Fruit fly (Drosophila melanogaster) whole organism, prepupa: ENCODE data around the gene Nnf1b.

Experiments used
- Blimp-1 ChIP-seq: fragments of 200-800 bp; sonication (Bioruptor generic); optimal IDR thresholded peaks from 3 replicates; lab custom pipeline; 2017; ENCODE audit warnings: missing biosample characterization, missing genetic modification characterization, mild to moderate bottlenecking, moderate library complexity, missing genetic modification reagents
- CG10669 ChIP-seq: fragments of 200-800 bp; sonication (Bioruptor generic); optimal IDR thresholded peaks from 3 replicates; lab custom pipeline; 2018; ENCODE audit warnings: missing biosample characterization, mild to moderate bottlenecking, missing genetic modification characterization, moderate library complexity
- CG11294 ChIP-seq: fragments of 200-800 bp; sonication (Bioruptor generic); IDR thresholded peaks from 2 replicates; pipeline ENCODE4 v1.3.6; 2022; ENCODE audit warnings: missing biosample characterization, missing genetic modification characterization
- CG11902 ChIP-seq: fragments of 200-800 bp; sonication (Bioruptor generic); optimal IDR thresholded peaks from 3 replicates; lab custom pipeline; 2016; ENCODE audit warnings: missing biosample characterization, missing genetic modification characterization
- CG15336 ChIP-seq: fragments of 200-800 bp; sonication (Bioruptor generic); IDR thresholded peaks from 2 replicates; pipeline ENCODE4 v1.3.6; 2022; ENCODE audit warnings: missing biosample characterization, missing genetic modification characterization
- CG1621 ChIP-seq: fragments of 200-800 bp; sonication (Bioruptor generic); optimal IDR thresholded peaks from 3 replicates; lab custom pipeline; 2018; ENCODE audit warnings: missing biosample characterization, mild to moderate bottlenecking, missing genetic modification characterization
- CG16779 ChIP-seq: fragments of 200-800 bp; sonication (Bioruptor generic); optimal IDR thresholded peaks from 3 replicates; lab custom pipeline; 2017; ENCODE audit warnings: missing biosample characterization, mild to moderate bottlenecking, missing genetic modification characterization
- CG3032 ChIP-seq: fragments of 200-800 bp; optimal IDR thresholded peaks from 2 replicates; lab custom pipeline; 2019; ENCODE audit warnings: missing biosample characterization, mild to moderate bottlenecking, missing genetic modification characterization, moderate library complexity
- CG32006 ChIP-seq: fragments of 200-800 bp; sonication (Bioruptor generic); optimal IDR thresholded peaks from 3 replicates; lab custom pipeline; 2017; ENCODE audit warnings: missing biosample characterization, mild to moderate bottlenecking, missing genetic modification characterization
- CG34406 ChIP-seq: fragments of 200-800 bp; sonication (Bioruptor generic); optimal IDR thresholded peaks from 3 replicates; lab custom pipeline; 2016; ENCODE audit warnings: missing biosample characterization, missing genetic modification characterization
- CG3919 ChIP-seq: fragments of 200-800 bp; sonication (Bioruptor generic); optimal IDR thresholded peaks from 3 replicates; lab custom pipeline; 2016; ENCODE audit warnings: missing biosample characterization, missing genetic modification characterization
- CG4318 ChIP-seq: fragments of 200-800 bp; sonication (Bioruptor generic); optimal IDR thresholded peaks from 3 replicates; lab custom pipeline; 2017; ENCODE audit warnings: missing biosample characterization, mild to moderate bottlenecking, missing genetic modification characterization
- CG6276 ChIP-seq: fragments of 200-800 bp; sonication (Bioruptor generic); optimal IDR thresholded peaks from 2 replicates; lab custom pipeline; 2017; ENCODE audit warnings: missing biosample characterization, mild to moderate bottlenecking, missing genetic modification characterization
- CG6792 ChIP-seq: fragments of 200-800 bp; sonication (Bioruptor generic); optimal IDR thresholded peaks from 3 replicates; lab custom pipeline; 2016; ENCODE audit warnings: missing biosample characterization, missing genetic modification characterization
- CG6808 ChIP-seq: fragments of 200-800 bp; sonication (Bioruptor generic); optimal IDR thresholded peaks from 3 replicates; lab custom pipeline; 2017; ENCODE audit warnings: missing biosample characterization, missing genetic modification characterization, mild to moderate bottlenecking, moderate library complexity, missing genetic modification reagents
- CG6854 ChIP-seq: fragments of 200-800 bp; sonication (Bioruptor generic); optimal IDR thresholded peaks from 2 replicates; lab custom pipeline; 2017; ENCODE audit warnings: missing biosample characterization, mild to moderate bottlenecking, missing genetic modification characterization
- CG7368 ChIP-seq: fragments of 200-800 bp; sonication (Bioruptor generic); optimal IDR thresholded peaks from 3 replicates; lab custom pipeline; 2016; ENCODE audit warnings: missing biosample characterization, missing genetic modification characterization
- CG8119 ChIP-seq: fragments of 200-800 bp; sonication (Bioruptor generic); IDR thresholded peaks from 3 replicates; pipeline ENCODE4 v1.3.6; 2022; ENCODE audit warnings: missing biosample characterization, missing genetic modification characterization
- CG8319 ChIP-seq: fragments of 200-800 bp; sonication (Bioruptor generic); optimal IDR thresholded peaks from 3 replicates; lab custom pipeline; 2016; ENCODE audit warnings: missing biosample characterization, missing genetic modification characterization
- CG8632 ChIP-seq: fragments of 200-800 bp; sonication (Bioruptor generic); optimal IDR thresholded peaks from 3 replicates; lab custom pipeline; 2016; ENCODE audit warnings: missing biosample characterization, missing genetic modification characterization
- Eip75B ChIP-seq: fragments of 200-800 bp; sonication (Bioruptor generic); optimal IDR thresholded peaks from 3 replicates; lab custom pipeline; 2016; ENCODE audit warnings: missing biosample characterization, missing genetic modification characterization
- Eip78C ChIP-seq: fragments of 200-800 bp; sonication (Bioruptor generic); peaks from one replicate; lab custom pipeline; 2016; ENCODE audit warnings: missing biosample characterization, missing genetic modification characterization
- Eip93F ChIP-seq: fragments of 200-800 bp; sonication (Bioruptor generic); optimal IDR thresholded peaks from 2 replicates; lab custom pipeline; 2016; ENCODE audit warnings: missing biosample characterization, mild to moderate bottlenecking, missing genetic modification characterization
- Ets21C ChIP-seq: fragments of 200-800 bp; sonication (Bioruptor generic); optimal IDR thresholded peaks from 3 replicates; lab custom pipeline; 2016; ENCODE audit warnings: missing biosample characterization, missing genetic modification characterization
- Ets96B ChIP-seq: fragments of 200-800 bp; optimal IDR thresholded peaks from 2 replicates; lab custom pipeline; 2019; ENCODE audit warnings: missing biosample characterization, mild to moderate bottlenecking, missing genetic modification characterization, moderate library complexity
- Gug ChIP-seq: fragments of 200-800 bp; sonication (Bioruptor generic); IDR thresholded peaks from 2 replicates; pipeline ENCODE4 v1.3.6; 2022; ENCODE audit warnings: missing biosample characterization, missing genetic modification characterization
- Hr38 ChIP-seq: sonication (Bioruptor generic); optimal IDR thresholded peaks from 2 replicates; lab custom pipeline; 2016; ENCODE audit warnings: missing biosample characterization, missing genetic modification characterization
- Hr39 ChIP-seq: fragments of 200-800 bp; sonication (Bioruptor generic); optimal IDR thresholded peaks from 2 replicates; lab custom pipeline; 2016; ENCODE audit warnings: missing biosample characterization, missing genetic modification characterization
- Hr4 ChIP-seq: fragments of 200-800 bp; sonication (Bioruptor generic); optimal IDR thresholded peaks from 3 replicates; lab custom pipeline; 2016; ENCODE audit warnings: missing biosample characterization, missing genetic modification characterization
- Lpt ChIP-seq: fragments of 200-800 bp; sonication (Bioruptor generic); optimal IDR thresholded peaks from 3 replicates; lab custom pipeline; 2016; ENCODE audit warnings: missing biosample characterization, missing genetic modification characterization
- Met ChIP-seq: fragments of 200-800 bp; sonication (Bioruptor generic); optimal IDR thresholded peaks from 3 replicates; lab custom pipeline; 2016; ENCODE audit warnings: missing biosample characterization, missing genetic modification characterization
- OdsH ChIP-seq: fragments of 200-800 bp; sonication (Bioruptor generic); optimal IDR thresholded peaks from 3 replicates; lab custom pipeline; 2016; ENCODE audit warnings: missing biosample characterization, missing genetic modification characterization
- Smox ChIP-seq: fragments of 200-800 bp; sonication (Bioruptor generic); optimal IDR thresholded peaks from 3 replicates; lab custom pipeline; 2016; ENCODE audit warnings: missing biosample characterization, missing genetic modification characterization
- Sox102F ChIP-seq: fragments of 200-800 bp; sonication (Bioruptor generic); optimal IDR thresholded peaks from 2 replicates; lab custom pipeline; 2016; ENCODE audit warnings: missing biosample characterization, mild to moderate bottlenecking, missing genetic modification characterization
- Sox14 ChIP-seq: fragments of 200-800 bp; sonication (Bioruptor generic); optimal IDR thresholded peaks from 3 replicates; lab custom pipeline; 2016; ENCODE audit warnings: missing biosample characterization, missing genetic modification characterization
- Sox15 ChIP-seq: fragments of 200-800 bp; sonication (Bioruptor generic); optimal IDR thresholded peaks from 3 replicates; lab custom pipeline; 2016; ENCODE audit warnings: missing biosample characterization, missing genetic modification characterization
- achi ChIP-seq: fragments of 200-800 bp; sonication (Bioruptor generic); optimal IDR thresholded peaks from 3 replicates; lab custom pipeline; 2016; ENCODE audit warnings: missing biosample characterization, missing genetic modification characterization
- acj6 ChIP-seq: fragments of 200-800 bp; sonication (Bioruptor generic); optimal IDR thresholded peaks from 3 replicates; lab custom pipeline; 2016; ENCODE audit warnings: missing biosample characterization, missing genetic modification characterization
- dac ChIP-seq: fragments of 200-800 bp; sonication (Bioruptor generic); optimal IDR thresholded peaks from 2 replicates; lab custom pipeline; 2017; ENCODE audit warnings: missing biosample characterization, mild to moderate bottlenecking, missing genetic modification characterization
- dsx ChIP-seq: fragments of 200-800 bp; optimal IDR thresholded peaks from 3 replicates; lab custom pipeline; 2019; ENCODE audit warnings: missing biosample characterization, mild to moderate bottlenecking, missing genetic modification characterization, moderate library complexity; ENCODE audit not compliant: poor library complexity, severe bottlenecking
- eg ChIP-seq: fragments of 200-800 bp; sonication (Bioruptor generic); IDR thresholded peaks from 3 replicates; pipeline ENCODE4 v1.3.6; 2022; ENCODE audit warnings: missing biosample characterization, missing genetic modification characterization
- esn ChIP-seq: fragments of 200-800 bp; sonication (Bioruptor generic); optimal IDR thresholded peaks from 2 replicates; lab custom pipeline; 2016; ENCODE audit warnings: missing biosample characterization, mild to moderate bottlenecking, missing genetic modification characterization, moderate library complexity
- fd85E ChIP-seq: fragments of 200-800 bp; sonication (Bioruptor generic); optimal IDR thresholded peaks from 3 replicates; lab custom pipeline; 2016; ENCODE audit warnings: missing biosample characterization, missing genetic modification characterization
- fkh ChIP-seq: fragments of 200-800 bp; sonication (Bioruptor generic); optimal IDR thresholded peaks from 3 replicates; lab custom pipeline; 2017; ENCODE audit warnings: missing biosample characterization, mild to moderate bottlenecking, missing genetic modification characterization, moderate library complexity
- lz ChIP-seq: fragments of 200-800 bp; sonication (Bioruptor generic); optimal IDR thresholded peaks from 3 replicates; lab custom pipeline; 2016; ENCODE audit warnings: missing biosample characterization, missing genetic modification characterization
- net ChIP-seq: fragments of 200-800 bp; sonication (Bioruptor generic); optimal IDR thresholded peaks from 3 replicates; lab custom pipeline; 2016; ENCODE audit warnings: missing biosample characterization, missing genetic modification characterization
- pdm3 ChIP-seq: fragments of 200-800 bp; sonication (Bioruptor generic); optimal IDR thresholded peaks from 3 replicates; lab custom pipeline; 2016; ENCODE audit warnings: missing biosample characterization, missing genetic modification characterization
- spab ChIP-seq: fragments of 200-800 bp; sonication (Bioruptor generic); optimal IDR thresholded peaks from 2 replicates; lab custom pipeline; 2017; ENCODE audit warnings: missing biosample characterization, mild to moderate bottlenecking, missing genetic modification characterization, missing genetic modification reagents
- ss ChIP-seq, 2 experiments: fragments of 200-800 bp; sonication (Bioruptor generic); optimal IDR thresholded peaks; 2 replicates in 1 of 2; 3 replicates in 1 of 2; lab custom pipeline; 2017 to 2018; ENCODE audit warnings: mild to moderate bottlenecking in 2 of 2, missing biosample characterization in 2 of 2, missing genetic modification characterization in 2 of 2, moderate library complexity in 1 of 2
- svp ChIP-seq: fragments of 200-800 bp; sonication (Bioruptor generic); peaks from one replicate; lab custom pipeline; 2016; ENCODE audit warnings: missing biosample characterization, missing genetic modification characterization
- topi ChIP-seq: fragments of 200-800 bp; sonication (Bioruptor generic); optimal IDR thresholded peaks from 3 replicates; lab custom pipeline; 2016; ENCODE audit warnings: missing biosample characterization, missing genetic modification characterization
- vri ChIP-seq: fragments of 200-800 bp; sonication (Bioruptor generic); optimal IDR thresholded peaks from 3 replicates; lab custom pipeline; 2016; ENCODE audit warnings: missing biosample characterization, mild to moderate bottlenecking, missing genetic modification characterization

Gene Nnf1b

dm6 chr2L:850727-851257 lies 40.4 kb downstream of the Nnf1b start, which contains the start of gene drongo:
drongo (minus strand) TSS chr2L:851071.
- TF ChIP-seq Gug (GFP tag; lab: Robert Waterston, UW) (no peak), CG32006 (GFP tag; lab: Kevin White, UChicago) (no peak), Hr39 (GFP tag; lab: Kevin White, UChicago) (no peak), ss (GFP tag; optimal IDR thresholded peaks at IDR 0.05; lab: Kevin White, UChicago) (peak; percentile 38 to 48), fkh (GFP tag; lab: Kevin White, UChicago) (peak; percentile 90), CG6808 (GFP tag; lab: Kevin White, UChicago) (peak; percentile 37), dsx (GFP tag; lab: Kevin White, UChicago) (peak; percentile 58), CG15336 (peak; percentile 46; the same call in 1 of the 2 replicates), CG6854 (GFP tag; lab: Kevin White, UChicago) (peak; percentile 70), Eip93F (GFP tag; lab: Kevin White, UChicago) (no peak), svp (peak; percentile 86), CG7368 (GFP tag; lab: Kevin White, UChicago) (no peak), Blimp-1 (GFP tag; lab: Kevin White, UChicago) (no peak), eg (peak; percentile 51; the same call in 1 of the 3 replicates), Hr38 (no peak), Hr4 (GFP tag; lab: Kevin White, UChicago) (no peak), Smox (GFP tag; lab: Kevin White, UChicago) (no peak), CG11902 (GFP tag; lab: Kevin White, UChicago) (no peak), CG11294 (GFP tag; lab: Robert Waterston, UW) (no peak), CG3919 (GFP tag; lab: Kevin White, UChicago) (peak; percentile 27), CG10669 (GFP tag; lab: Kevin White, UChicago) (no peak), Eip75B (GFP tag; lab: Kevin White, UChicago) (no peak), Sox15 (GFP tag; lab: Kevin White, UChicago) (no peak), dac (no peak), acj6 (GFP tag; lab: Kevin White, UChicago) (no peak), esn (GFP tag; lab: Kevin White, UChicago) (peak; percentile 49), lz (GFP tag; lab: Kevin White, UChicago) (peak; percentile 19), Sox14 (GFP tag; lab: Kevin White, UChicago) (peak; percentile 60), CG6276 (GFP tag; lab: Kevin White, UChicago) (no peak), Lpt (GFP tag; lab: Kevin White, UChicago) (peak; percentile 40), OdsH (GFP tag; lab: Kevin White, UChicago) (no peak), CG3032 (tag; lab: Kevin White, UChicago) (peak; percentile 11), CG8119 (GFP tag; lab: Robert Waterston, UW) (peak; percentile 13; the same call in 1 of the 3 replicates), CG8632 (GFP tag; lab: Kevin White, UChicago) (no peak), Eip78C (GFP tag; lab: Kevin White, UChicago) (peak; percentile 74), Sox102F (GFP tag; lab: Kevin White, UChicago) (no peak), Ets21C (GFP tag; lab: Kevin White, UChicago) (no peak), CG16779 (tag; lab: Kevin White, UChicago) (peak; percentile 4), CG34406 (GFP tag; lab: Kevin White, UChicago) (no peak), CG6792 (no peak), pdm3 (no peak), topi (peak; percentile 18), achi (no peak), CG8319 (GFP tag; lab: Kevin White, UChicago) (no peak), fd85E (GFP tag; lab: Kevin White, UChicago) (no peak), CG4318 (GFP tag; lab: Kevin White, UChicago) (no peak), Met (peak; percentile 27), net (GFP tag; lab: Kevin White, UChicago) (peak; percentile 21), vri (peak; percentile 61), Ets96B (tag; lab: Kevin White, UChicago) (no peak), spab (GFP tag; lab: Kevin White, UChicago) (no peak), CG1621 (tag; lab: Kevin White, UChicago) (peak; percentile 13)
